Worm (Caenorhabditis elegans) whole organism, early embryonic: Measurements from ENCODE around the gene F40A3.2.

Source experiments
- B0310.2 ChIP-seq: sonication (generic microtip); optimal IDR thresholded peaks from 2 replicates; lab custom pipeline; 2016; ENCODE audit warnings: mild to moderate bottlenecking, missing genetic modification characterization, missing compliant biosample characterization
- F13C5.2 ChIP-seq: sonication (generic microtip); optimal IDR thresholded peaks from 2 replicates; lab custom pipeline; 2017; ENCODE audit warnings: mild to moderate bottlenecking, missing genetic modification characterization, inconsistent platforms, missing compliant biosample characterization
- aly-1 ChIP-seq: sonication (generic microtip); optimal IDR thresholded peaks from 2 replicates; lab custom pipeline; 2016; ENCODE audit warnings: missing genetic modification characterization, missing compliant biosample characterization
- ama-1 ChIP-seq: fragments of 150-350 bp; optimal IDR thresholded peaks from 2 replicates; lab custom pipeline; 2014
- ceh-13 ChIP-seq: fragments of 200-800 bp; sonication (Bioruptor generic); optimal IDR thresholded peaks from 2 replicates; lab custom pipeline; 2018; ENCODE audit warnings: mild to moderate bottlenecking, missing genetic modification characterization, missing compliant biosample characterization
- ceh-36 ChIP-seq: sonication (generic microtip); optimal IDR thresholded peaks from 2 replicates; lab custom pipeline; 2016; ENCODE audit warnings: missing genetic modification characterization, inconsistent platforms, missing compliant biosample characterization
- ets-7 ChIP-seq: sonication (generic microtip); optimal IDR thresholded peaks from 2 replicates; lab custom pipeline; 2016; ENCODE audit warnings: missing genotype, missing genetic modification characterization, missing compliant biosample characterization
- flt-1 ChIP-seq: fragments of 200-800 bp; sonication (Bioruptor generic); IDR thresholded peaks from 2 replicates; pipeline ENCODE4 v1.3.6; 2022; ENCODE audit warnings: missing genetic modification characterization, missing compliant biosample characterization
- hmbx-1 ChIP-seq: sonication (generic microtip); optimal IDR thresholded peaks from 2 replicates; lab custom pipeline; 2016; ENCODE audit warnings: mild to moderate bottlenecking, missing genetic modification characterization, missing compliant biosample characterization
- hmg-4 ChIP-seq: fragments of 200-800 bp; sonication (Bioruptor generic); optimal IDR thresholded peaks from 2 replicates; lab custom pipeline; 2018; ENCODE audit warnings: mild to moderate bottlenecking, missing genetic modification characterization, missing compliant biosample characterization
- hnd-1 ChIP-seq: sonication (generic microtip); optimal IDR thresholded peaks from 2 replicates; lab custom pipeline; 2016; ENCODE audit warnings: missing genetic modification characterization, missing compliant biosample characterization
- pes-1 ChIP-seq: fragments of 200-800 bp; sonication (Bioruptor generic); IDR thresholded peaks from 2 replicates; pipeline ENCODE4 v1.3.6; 2022; ENCODE audit warnings: missing genetic modification reagents, missing genetic modification characterization, missing compliant biosample characterization
- scrt-1 ChIP-seq: fragments of 200-800 bp; sonication (Bioruptor generic); IDR thresholded peaks from 2 replicates; pipeline ENCODE4 v1.3.6; 2022; ENCODE audit warnings: missing genetic modification characterization, missing compliant biosample characterization
- sea-1 ChIP-seq: fragments of 200-800 bp; sonication (Bioruptor generic); conservative IDR thresholded peaks from 2 replicates; pipeline ENCODE4 v1.3.6; 2022; ENCODE audit warnings: missing genetic modification characterization, missing compliant biosample characterization
- tbx-11 ChIP-seq: fragments of 200-800 bp; sonication (Bioruptor generic); IDR thresholded peaks from 2 replicates; pipeline ENCODE4 v1.3.6; 2022; ENCODE audit warnings: missing genetic modification characterization, missing compliant biosample characterization
- tbx-37 ChIP-seq: fragments of 200-800 bp; sonication (Bioruptor generic); conservative IDR thresholded peaks from 2 replicates; pipeline ENCODE4 v1.3.6; 2022; ENCODE audit warnings: missing genetic modification reagents, missing genetic modification characterization, missing compliant biosample characterization
- tra-4 ChIP-seq: sonication (generic microtip); optimal IDR thresholded peaks from 2 replicates; lab custom pipeline; 2017; ENCODE audit warnings: missing genetic modification characterization, missing compliant biosample characterization

F40A3.2 gene

DNA sequence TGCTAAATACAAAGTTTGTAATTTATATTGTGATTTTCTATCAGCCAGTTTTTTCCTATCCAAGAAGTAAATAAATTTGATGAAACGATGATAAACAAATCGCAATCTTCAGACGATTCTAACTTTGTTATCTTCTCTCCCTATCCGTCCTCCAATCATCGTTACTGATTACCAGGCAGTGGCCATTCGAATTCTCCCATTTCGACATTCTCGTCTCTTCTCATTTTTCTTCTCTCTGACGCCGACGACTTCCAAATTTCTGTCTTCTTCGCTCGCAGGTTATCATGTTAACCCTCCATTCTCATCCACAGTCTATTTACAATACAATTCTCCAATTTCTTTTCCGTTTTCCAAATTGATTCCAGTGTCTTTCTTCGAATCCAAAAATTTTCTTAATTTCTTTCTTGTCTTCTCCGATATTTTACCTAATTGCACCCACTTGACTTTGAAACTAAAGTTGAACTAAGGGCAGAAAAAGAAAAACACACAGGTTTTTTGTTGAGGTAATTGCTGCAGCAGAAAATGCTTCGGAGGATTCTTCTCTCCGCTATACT, at the start of gene F40A3.2:
TSS of gene F40A3.2 (plus strand) at position 504 of the 554 bp plus-strand sequence.
- no peak for TF ChIP-seq hnd-1 (tag; lab: Kevin White, UChicago)
- no peak for TF ChIP-seq hmbx-1 (tag; lab: Kevin White, UChicago)
- TF ChIP-seq ama-1 (lab: Kevin White, UChicago) = no peak
- no peak for TF ChIP-seq B0310.2
- TF ChIP-seq flt-1 (GFP tag; lab: Robert Waterston, UW) = no peak
- no peak for TF ChIP-seq tbx-37
- no peak for TF ChIP-seq sea-1
- TF ChIP-seq F13C5.2 = no peak

ce11 chrV:7830952-7831351, 47.8 kb upstream of the F40A3.2 start:
- TF ChIP-seq ceh-13 (GFP tag; lab: Kevin White, UChicago) (no peak), pes-1 (GFP tag; lab: Robert Waterston, UW) (no peak), tbx-11 (no peak), scrt-1 (GFP tag; lab: Robert Waterston, UW) (no peak), hmg-4 (GFP tag; lab: Kevin White, UChicago) (no peak), flt-1 (GFP tag; lab: Robert Waterston, UW) (no peak), aly-1 (no peak), tra-4 (tag; lab: Kevin White, UChicago) (no peak)

DNA sequence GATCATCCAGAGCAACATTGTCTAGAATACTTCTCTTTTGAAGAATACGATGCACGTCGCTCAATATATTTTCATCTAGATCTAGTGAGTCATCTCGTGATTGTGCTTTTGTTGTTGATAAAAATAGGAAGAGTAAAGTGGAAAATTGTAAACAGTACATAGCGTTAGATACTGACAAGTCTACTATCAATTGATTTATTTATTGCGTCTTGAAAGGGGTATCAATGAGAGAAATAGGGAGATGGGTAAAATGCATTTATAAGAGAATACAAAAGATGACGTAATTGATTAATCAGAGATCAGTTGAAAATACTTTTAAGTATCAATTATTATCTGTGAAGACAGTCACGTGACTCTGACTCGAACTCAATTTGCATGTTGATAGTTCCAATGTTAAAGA, 41.8 kb upstream of the F40A3.2 start, which contains the start of gene txt-5:
TSS of gene txt-5 (minus strand) at position 224 of the 400 bp plus-strand sequence.
- TF ChIP-seq F13C5.2 = no peak
- TF ChIP-seq tra-4 (tag; lab: Kevin White, UChicago) = no peak
- TF ChIP-seq ama-1 (lab: Kevin White, UChicago) = no peak
- no peak for TF ChIP-seq hmbx-1 (tag; lab: Kevin White, UChicago)
- TF ChIP-seq B0310.2 = no peak
- TF ChIP-seq hnd-1 (tag; lab: Kevin White, UChicago) = no peak
- TF ChIP-seq pes-1 (GFP tag; lab: Robert Waterston, UW) = no peak
- TF ChIP-seq ets-7 = no peak
- no peak for TF ChIP-seq ceh-13 (GFP tag; lab: Kevin White, UChicago)
- no peak for TF ChIP-seq sea-1
- no peak for TF ChIP-seq aly-1
- no peak for TF ChIP-seq tbx-11
- TF ChIP-seq hmg-4 (GFP tag; lab: Kevin White, UChicago) = no peak

- TF ChIP-seq hmg-4 (GFP tag; lab: Kevin White, UChicago) (no peak), scrt-1 (GFP tag; lab: Robert Waterston, UW) (no peak), tra-4 (tag; lab: Kevin White, UChicago) (no peak), aly-1 (no peak), ama-1 (lab: Kevin White, UChicago) (no peak), ceh-36 (tag; lab: Kevin White, UChicago) (no peak), B0310.2 (no peak), hnd-1 (tag; lab: Kevin White, UChicago) (no peak), tbx-37 (no peak)
Observed at ce11 chrV:7837809-7838208, 40.9 kb upstream of the F40A3.2 start, which contains the start of gene ttr-33. TSS of gene ttr-33 (minus strand) at chrV:7837909.

ce11 chrV:7839485-7839884, 39.2 kb upstream of the F40A3.2 start, which contains the start of gene C37C3.12:
TSS of gene C37C3.12 (minus strand) at chrV:7839585.
- TF ChIP-seq pes-1 (GFP tag; lab: Robert Waterston, UW) = no peak
- no peak for TF ChIP-seq B0310.2
- no peak for TF ChIP-seq tra-4 (tag; lab: Kevin White, UChicago)
- no peak for TF ChIP-seq F13C5.2
- no peak for TF ChIP-seq scrt-1 (GFP tag; lab: Robert Waterston, UW)
- no peak for TF ChIP-seq aly-1
- no peak for TF ChIP-seq hnd-1 (tag; lab: Kevin White, UChicago)
- no peak for TF ChIP-seq ama-1 (lab: Kevin White, UChicago)

ce11 chrV:7842228-7842627, 36.5 kb upstream of the F40A3.2 start, which contains the start of gene grd-8:
TSS of gene grd-8 (plus strand) at chrV:7842528.
- TF ChIP-seq sea-1 = no peak
- TF ChIP-seq flt-1 (GFP tag; lab: Robert Waterston, UW) = no peak
- no peak for TF ChIP-seq B0310.2
- no peak for TF ChIP-seq ama-1 (lab: Kevin White, UChicago)
- no peak for TF ChIP-seq pes-1 (GFP tag; lab: Robert Waterston, UW)
- TF ChIP-seq scrt-1 (GFP tag; lab: Robert Waterston, UW) = no peak
- no peak for TF ChIP-seq F13C5.2
- no peak for TF ChIP-seq hnd-1 (tag; lab: Kevin White, UChicago)
- no peak for TF ChIP-seq ceh-13 (GFP tag; lab: Kevin White, UChicago)
- no peak for TF ChIP-seq tra-4 (tag; lab: Kevin White, UChicago)
- TF ChIP-seq aly-1 = no peak
- no peak for TF ChIP-seq tbx-37
- no peak for TF ChIP-seq hmbx-1 (tag; lab: Kevin White, UChicago)
- no peak for TF ChIP-seq ets-7
- TF ChIP-seq tbx-11 = no peak

DNA sequence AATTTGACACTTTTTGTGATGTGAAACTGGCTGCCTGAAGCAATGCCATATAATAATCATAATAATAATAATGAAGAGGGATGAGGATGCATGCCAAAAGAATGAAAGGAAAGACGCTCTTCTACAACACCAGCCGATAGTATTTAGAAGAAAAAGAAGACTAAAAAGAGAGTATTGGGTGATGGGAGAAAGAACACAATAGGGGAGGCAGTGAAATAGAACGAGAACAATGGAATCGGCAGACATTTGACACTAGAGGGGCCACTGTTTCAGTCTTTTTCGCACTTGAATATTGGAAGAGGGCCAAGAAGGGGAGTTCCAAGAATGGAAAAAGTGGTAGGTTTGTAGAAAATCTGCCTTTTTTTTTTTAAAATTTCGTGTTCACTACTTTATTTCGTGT, 31.5 kb upstream of the F40A3.2 start, which contains the start of gene memo-1:
TSS of gene memo-1 (minus strand) at position 2 of the 400 bp plus-strand sequence.
- TF ChIP-seq ceh-36 (tag; lab: Kevin White, UChicago) = no peak
- TF ChIP-seq pes-1 (GFP tag; lab: Robert Waterston, UW) = no peak
- no peak for TF ChIP-seq ama-1 (lab: Kevin White, UChicago)
- TF ChIP-seq scrt-1 (GFP tag; lab: Robert Waterston, UW) = no peak
- TF ChIP-seq F13C5.2 = no peak
- no peak for TF ChIP-seq tra-4 (tag; lab: Kevin White, UChicago)
- TF ChIP-seq hmg-4 (GFP tag; lab: Kevin White, UChicago) = no peak
- TF ChIP-seq hmbx-1 (tag; lab: Kevin White, UChicago) = no peak
- no peak for TF ChIP-seq sea-1
- no peak for TF ChIP-seq aly-1
- no peak for TF ChIP-seq ceh-13 (GFP tag; lab: Kevin White, UChicago)
- no peak for TF ChIP-seq tbx-37
- no peak for TF ChIP-seq flt-1 (GFP tag; lab: Robert Waterston, UW)
- TF ChIP-seq hnd-1 (tag; lab: Kevin White, UChicago) = no peak
- no peak for TF ChIP-seq B0310.2
- no peak for TF ChIP-seq tbx-11
- TF ChIP-seq ets-7 = no peak

DNA sequence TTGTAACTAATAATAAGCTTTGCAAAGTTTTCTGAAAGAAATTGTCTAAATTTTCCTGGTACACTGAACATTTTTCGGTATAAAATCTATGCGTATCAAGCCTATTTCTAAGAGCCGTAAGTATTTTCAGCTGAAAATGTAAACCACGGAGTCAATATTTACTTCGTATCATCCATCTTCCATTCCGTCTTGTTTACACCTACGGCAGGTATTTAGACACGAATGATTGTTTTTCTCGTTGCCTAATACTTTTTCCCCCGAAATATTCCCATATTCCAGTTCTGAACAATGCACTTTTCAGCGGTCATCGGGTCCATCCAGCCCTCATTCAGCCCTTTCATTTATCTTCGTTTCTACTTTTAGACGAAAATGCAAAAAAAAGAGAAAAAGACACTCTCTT, 31.0 kb upstream of the F40A3.2 start:
- TF ChIP-seq ceh-36 (tag; lab: Kevin White, UChicago) = no peak
- no peak for TF ChIP-seq ets-7
- TF ChIP-seq tbx-37 = no peak
- no peak for TF ChIP-seq aly-1
- no peak for TF ChIP-seq hmg-4 (GFP tag; lab: Kevin White, UChicago)
- TF ChIP-seq ceh-13 (GFP tag; lab: Kevin White, UChicago) = no peak
- no peak for TF ChIP-seq pes-1 (GFP tag; lab: Robert Waterston, UW)
- TF ChIP-seq flt-1 (GFP tag; lab: Robert Waterston, UW) = no peak
- no peak for TF ChIP-seq tbx-11
- no peak for TF ChIP-seq tra-4 (tag; lab: Kevin White, UChicago)
- no peak for TF ChIP-seq ama-1 (lab: Kevin White, UChicago)
- TF ChIP-seq F13C5.2 = no peak
- TF ChIP-seq B0310.2 = no peak
- no peak for TF ChIP-seq hnd-1 (tag; lab: Kevin White, UChicago)
- TF ChIP-seq hmbx-1 (tag; lab: Kevin White, UChicago) = no peak
- TF ChIP-seq scrt-1 (GFP tag; lab: Robert Waterston, UW) = no peak
- no peak for TF ChIP-seq sea-1
